Worm (Caenorhabditis elegans): ENCODE results near the gene F45F2.11.

- TF ChIP-seq nhr-23 (tag; optimal IDR thresholded peaks at IDR 0.05) (no peak), unc-62 (GFP tag; optimal IDR thresholded peaks at IDR 0.05) (no peak), lin-39 (tag; optimal IDR thresholded peaks at IDR 0.05) (no peak)
Observed at ce11 chrV:8507324-8507723, 13.4 kb downstream of the F45F2.11 start, which contains the start of gene ZK994.6.
